Worm (Caenorhabditis elegans): Measurements from ENCODE around the gene cest-31.
A peak's percentile ranks its signal among the peaks of the same experiment; 100 is the strongest.

Gene cest-31

ce11 chrV:6709050-6709683 is 35.1 kb downstream of the cest-31 start, which contains the start of gene dlst-1 (continued):
- no peak for TF ChIP-seq F49E8.2 (tag; optimal IDR thresholded peaks at IDR 0.05; ENCODE audit: insufficient read depth)
- no peak for TF ChIP-seq ets-4 (GFP tag; optimal IDR thresholded peaks at IDR 0.05)
- TF ChIP-seq madf-3 (GFP tag; IDR thresholded peaks at IDR 0.05): no peak
- no peak for TF ChIP-seq egrh-3 (GFP tag; IDR thresholded peaks at IDR 0.05)
- TF ChIP-seq rec-8 (tag; optimal IDR thresholded peaks at IDR 0.05): no peak
- no peak for TF ChIP-seq akir-1 (GFP tag; optimal IDR thresholded peaks at IDR 0.05)
- TF ChIP-seq fkh-3 (tag; optimal IDR thresholded peaks at IDR 0.05): no peak
- TF ChIP-seq xnd-1 (tag; optimal IDR thresholded peaks at IDR 0.05): peak; percentile 49
- no peak for TF ChIP-seq ztf-25 (GFP tag; IDR thresholded peaks at IDR 0.05)
- TF ChIP-seq ceh-79 (tag; optimal IDR thresholded peaks at IDR 0.05): no peak
- peak; percentile 10 for TF ChIP-seq snpc-1.3 (tag; optimal IDR thresholded peaks at IDR 0.05; ENCODE audit: insufficient read depth)
- TF ChIP-seq mes-4 (tag; optimal IDR thresholded peaks at IDR 0.05): no peak
- no peak for TF ChIP-seq ceh-91 (GFP tag; IDR thresholded peaks at IDR 0.05)
- TF ChIP-seq mcd-1 (GFP tag; IDR thresholded peaks at IDR 0.05): peak; percentile 51
- no peak for TF ChIP-seq tbx-9 (tag; optimal IDR thresholded peaks at IDR 0.05; ENCODE audit: borderline replicate concordance)
- TF ChIP-seq athp-1 (tag; optimal IDR thresholded peaks at IDR 0.05): no peak
- no peak for TF ChIP-seq hlh-26 (GFP tag; conservative IDR thresholded peaks at IDR 0.05)
- TF ChIP-seq bed-2 (GFP tag; IDR thresholded peaks at IDR 0.05): no peak
- no peak for TF ChIP-seq atf-7 (tag; optimal IDR thresholded peaks at IDR 0.05)
- no peak for TF ChIP-seq lag-1 (GFP tag; IDR thresholded peaks at IDR 0.05)
- no peak for TF ChIP-seq attf-6 (GFP tag; IDR thresholded peaks at IDR 0.05)
- TF ChIP-seq nhr-80 (tag; optimal IDR thresholded peaks at IDR 0.05): peak; percentile 12
- no peak for TF ChIP-seq mel-28 (tag; optimal IDR thresholded peaks at IDR 0.05; ENCODE audit: borderline replicate concordance)
- no peak for TF ChIP-seq ztf-3 (GFP tag; optimal IDR thresholded peaks at IDR 0.05)
- TF ChIP-seq gei-17 (GFP tag; optimal IDR thresholded peaks at IDR 0.05): no peak
- no peak for TF ChIP-seq snpc-3.4 (tag; optimal IDR thresholded peaks at IDR 0.05)
- TF ChIP-seq D2030.7 (GFP tag; IDR thresholded peaks at IDR 0.05): peak; percentile 16; the same call in 1 of the 2 replicates
- no peak for TF ChIP-seq sdz-38 (tag; optimal IDR thresholded peaks at IDR 0.05)
- TF ChIP-seq C17E4.6 (GFP tag; IDR thresholded peaks at IDR 0.05): no peak
- peak; percentile 17 for TF ChIP-seq ztf-18 (tag; optimal IDR thresholded peaks at IDR 0.05)
- TF ChIP-seq snpc-4 (GFP tag; optimal IDR thresholded peaks at IDR 0.05): peak; percentile 3
- peak in 2 of 4 experiments; percentile 45 to 50 for TF ChIP-seq snpc-4 (tag; optimal IDR thresholded peaks at IDR 0.05)
- peak; percentile 10 for TF ChIP-seq F52B5.7 (tag; optimal IDR thresholded peaks at IDR 0.05)
- no peak for TF ChIP-seq T26A5.8 (tag; optimal IDR thresholded peaks at IDR 0.05)
- TF ChIP-seq Y95B8A.8 (GFP tag; IDR thresholded peaks at IDR 0.05): no peak
- TF ChIP-seq nfya-1 (tag; optimal IDR thresholded peaks at IDR 0.05; ENCODE audit: borderline replicate concordance, insufficient read depth): no peak
- TF ChIP-seq C06A6.2 (GFP tag; conservative IDR thresholded peaks at IDR 0.05): no peak
- TF ChIP-seq lin-54 (GFP tag; optimal IDR thresholded peaks at IDR 0.05): peak; percentile 47
- peak; percentile 40; the same call in 1 of the 2 replicates for TF ChIP-seq rcor-1 (GFP tag; IDR thresholded peaks at IDR 0.05)
- peak; percentile 72; the same call in 1 of the 2 replicates for TF ChIP-seq B0336.3 (GFP tag; IDR thresholded peaks at IDR 0.05)
- no peak for TF ChIP-seq B0035.1 (tag; optimal IDR thresholded peaks at IDR 0.05)
- TF ChIP-seq sea-2 (GFP tag; IDR thresholded peaks at IDR 0.05): no peak
- TF ChIP-seq bed-1 (GFP tag; IDR thresholded peaks at IDR 0.05): no peak
- TF ChIP-seq pha-4 (tag; optimal IDR thresholded peaks at IDR 0.05): no peak
- TF ChIP-seq egl-18 (GFP tag; IDR thresholded peaks at IDR 0.05): no peak
- peak; percentile 34 for TF ChIP-seq rpc-1 (optimal IDR thresholded peaks at IDR 0.05)
- no peak for TF ChIP-seq rpc-1 (tag; optimal IDR thresholded peaks at IDR 0.05)
- TF ChIP-seq madf-8 (GFP tag; conservative IDR thresholded peaks at IDR 0.05): peak; percentile 35
